Worm (Caenorhabditis elegans): ENCODE measurements around the gene rpn-2.

DNA sequence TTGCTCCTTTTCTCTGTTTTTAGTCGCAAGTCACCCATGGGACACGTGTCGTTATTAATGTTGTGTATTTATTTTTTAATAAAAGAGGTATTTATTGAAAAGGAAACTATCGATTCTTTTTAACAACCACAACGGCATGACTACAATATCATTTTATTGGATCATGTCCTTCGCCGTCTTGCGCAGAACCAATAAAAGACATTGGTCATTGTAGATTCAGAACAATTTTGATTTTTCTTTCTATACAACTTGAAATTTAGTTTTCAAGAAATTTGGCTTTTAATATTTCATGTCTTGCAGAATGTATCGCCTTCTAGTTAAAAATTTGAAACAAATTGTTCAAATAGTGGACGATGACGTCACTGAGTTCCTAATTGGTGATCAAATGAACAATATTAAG is 52.5 kb downstream of the rpn-2 start, which contains the start of gene amdh-1:
- TF ChIP-seq him-1 (tag; optimal IDR thresholded peaks at IDR 0.05), result no peak
- no peak for TF ChIP-seq dao-5 (tag; optimal IDR thresholded peaks at IDR 0.05)
- no peak for TF ChIP-seq W03F9.2 (tag; optimal IDR thresholded peaks at IDR 0.05)
